Fruit fly (Drosophila melanogaster) S2 (cell line): ENCODE results near the gene CG15646.

Experiments used
- CG8478 ChIP-seq: fragments of >200 bp; optimal IDR thresholded peaks from 2 replicates; lab custom pipeline; 2018
- CTCF ChIP-seq, 2 experiments: fragments of >200 bp; optimal IDR thresholded peaks; 2 replicates each; lab custom pipeline; 2018

dm6 chrX:15633313-15633727, 37.5 kb downstream of the CG15646 start, which contains the start of gene sog:
- TF ChIP-seq CTCF (optimal IDR thresholded peaks at IDR 0.05; lab: Kevin White, UChicago) (no peak), CG8478 (no peak)
